Worm (Caenorhabditis elegans) whole organism, late embryonic: ENCODE results near the gene K08C7.6.

ENCODE experiments used
- C08G9.2 ChIP-seq: sonication (generic microtip); optimal IDR thresholded peaks from 2 replicates; lab custom pipeline; 2016; ENCODE audit warnings: mild to moderate bottlenecking, missing genetic modification characterization, moderate library complexity, missing compliant biosample characterization
- C38D4.7 ChIP-seq: fragments of 200-800 bp; sonication (Bioruptor generic); optimal IDR thresholded peaks from 2 replicates; lab custom pipeline; 2018; ENCODE audit warnings: mild to moderate bottlenecking, missing genetic modification characterization, moderate library complexity, missing compliant biosample characterization
- ahr-1 ChIP-seq: sonication (generic microtip); optimal IDR thresholded peaks from 2 replicates; lab custom pipeline; 2016; ENCODE audit warnings: missing genetic modification characterization, missing compliant biosample characterization
- ama-1 ChIP-seq: fragments of 150-350 bp; optimal IDR thresholded peaks from 2 replicates; lab custom pipeline; 2014
- ceh-14 ChIP-seq: sonication (generic microtip); optimal IDR thresholded peaks from 2 replicates; lab custom pipeline; 2016; ENCODE audit warnings: missing genotype, missing genetic modification characterization, missing compliant biosample characterization
- ceh-19 ChIP-seq: fragments of 200-800 bp; sonication (Bioruptor generic); optimal IDR thresholded peaks from 2 replicates; lab custom pipeline; 2018; ENCODE audit warnings: mild to moderate bottlenecking, missing genetic modification characterization, missing compliant biosample characterization
- ceh-2 ChIP-seq: sonication (generic microtip); optimal IDR thresholded peaks from 2 replicates; lab custom pipeline; 2016; ENCODE audit warnings: missing genotype, missing genetic modification characterization, missing compliant biosample characterization
- ceh-22 ChIP-seq: sonication (generic microtip); optimal IDR thresholded peaks from 2 replicates; lab custom pipeline; 2017; ENCODE audit warnings: missing biosample characterization, missing genetic modification characterization
- ceh-24 ChIP-seq: sonication (generic microtip); optimal IDR thresholded peaks from 2 replicates; lab custom pipeline; 2016; ENCODE audit warnings: mild to moderate bottlenecking, missing genetic modification characterization, missing compliant biosample characterization
- ceh-31 ChIP-seq: sonication (generic microtip); optimal IDR thresholded peaks from 2 replicates; lab custom pipeline; 2016; ENCODE audit warnings: missing genetic modification characterization, missing compliant biosample characterization
- ceh-34 ChIP-seq: sonication (generic microtip); optimal IDR thresholded peaks from 2 replicates; lab custom pipeline; 2016; ENCODE audit warnings: mild to moderate bottlenecking, missing genetic modification characterization, missing compliant biosample characterization
- ceh-48 ChIP-seq: sonication (generic microtip); optimal IDR thresholded peaks from 2 replicates; lab custom pipeline; 2016; ENCODE audit warnings: missing genetic modification characterization, inconsistent platforms, missing compliant biosample characterization
- ceh-9 ChIP-seq: sonication (generic microtip); optimal IDR thresholded peaks from 2 replicates; lab custom pipeline; 2016; ENCODE audit warnings: mild to moderate bottlenecking, missing genetic modification characterization, inconsistent platforms, missing compliant biosample characterization
- dve-1 ChIP-seq: sonication (generic microtip); optimal IDR thresholded peaks from 2 replicates; lab custom pipeline; 2017; ENCODE audit warnings: antibody characterized with exemption, mild to moderate bottlenecking, missing genetic modification characterization, missing compliant biosample characterization
- eyg-1 ChIP-seq: sonication (generic microtip); optimal IDR thresholded peaks from 2 replicates; lab custom pipeline; 2016; ENCODE audit warnings: missing genotype, missing genetic modification characterization, missing compliant biosample characterization
- fax-1 ChIP-seq: sonication (generic microtip); optimal IDR thresholded peaks from 2 replicates; lab custom pipeline; 2016; ENCODE audit warnings: missing genotype, missing genetic modification characterization, missing compliant biosample characterization
- hlh-13 ChIP-seq: fragments of 200-800 bp; sonication (Bioruptor generic); optimal IDR thresholded peaks from 2 replicates; lab custom pipeline; 2018; ENCODE audit warnings: mild to moderate bottlenecking, missing genetic modification characterization, missing compliant biosample characterization
- hlh-15 ChIP-seq: sonication (generic microtip); optimal IDR thresholded peaks from 2 replicates; lab custom pipeline; 2016; ENCODE audit warnings: missing genetic modification characterization, missing compliant biosample characterization
- hlh-30 ChIP-seq: sonication (generic microtip); optimal IDR thresholded peaks from 2 replicates; lab custom pipeline; 2017; ENCODE audit warnings: antibody characterized with exemption, missing genetic modification characterization, missing compliant biosample characterization; ENCODE audit not compliant: insufficient read depth
- hlh-8 ChIP-seq: sonication (generic microtip); optimal IDR thresholded peaks from 2 replicates; lab custom pipeline; 2016; ENCODE audit warnings: missing genotype, missing genetic modification characterization, missing compliant biosample characterization
- lin-11 ChIP-seq: fragments of 200-800 bp; sonication (Bioruptor generic); optimal IDR thresholded peaks from 2 replicates; lab custom pipeline; 2018; ENCODE audit warnings: mild to moderate bottlenecking, missing genetic modification characterization, missing compliant biosample characterization
- nfya-1 ChIP-seq: sonication (generic microtip); optimal IDR thresholded peaks from 2 replicates; lab custom pipeline; 2017; ENCODE audit warnings: missing genetic modification characterization, mild to moderate bottlenecking, missing compliant biosample characterization, antibody characterized with exemption, moderate library complexity
- nhr-11 ChIP-seq: fragments of 150-350 bp; optimal IDR thresholded peaks from 2 replicates; lab custom pipeline; 2014; ENCODE audit warnings: missing biosample characterization, missing genetic modification characterization
- nhr-232 ChIP-seq: sonication (generic microtip); optimal IDR thresholded peaks from 2 replicates; lab custom pipeline; 2016; ENCODE audit warnings: missing genetic modification characterization, missing compliant biosample characterization
- pag-3 ChIP-seq: sonication (generic microtip); optimal IDR thresholded peaks from 2 replicates; lab custom pipeline; 2016; ENCODE audit warnings: missing compliant biosample characterization, missing genetic modification characterization, borderline replicate concordance
- pat-9 ChIP-seq: fragments of 200-800 bp; sonication (Bioruptor generic); optimal IDR thresholded peaks from 2 replicates; lab custom pipeline; 2018; ENCODE audit warnings: mild to moderate bottlenecking, missing genetic modification characterization, moderate library complexity, missing compliant biosample characterization
- pax-1 ChIP-seq: fragments of 150-350 bp; optimal IDR thresholded peaks from 2 replicates; lab custom pipeline; 2014; ENCODE audit warnings: missing biosample characterization, missing genetic modification characterization
- pros-1 ChIP-seq: fragments of 150-350 bp; optimal IDR thresholded peaks from 2 replicates; lab custom pipeline; 2014; ENCODE audit warnings: missing biosample characterization, missing genetic modification reagents, missing genetic modification characterization
- ref-2 ChIP-seq: sonication (generic microtip); optimal IDR thresholded peaks from 2 replicates; lab custom pipeline; 2016; ENCODE audit warnings: missing genetic modification characterization, missing compliant biosample characterization
- sdc-2 ChIP-seq: sonication (generic microtip); optimal IDR thresholded peaks from 2 replicates; lab custom pipeline; 2016; ENCODE audit warnings: missing genotype, missing genetic modification characterization, missing compliant biosample characterization
- sox-4 ChIP-seq: sonication (generic microtip); optimal IDR thresholded peaks from 2 replicates; lab custom pipeline; 2017; ENCODE audit warnings: mild to moderate bottlenecking, missing genetic modification characterization, inconsistent platforms, missing compliant biosample characterization
- syd-9 ChIP-seq: sonication (generic microtip); optimal IDR thresholded peaks from 2 replicates; lab custom pipeline; 2016; ENCODE audit warnings: mild to moderate bottlenecking, missing genetic modification characterization, moderate library complexity, missing compliant biosample characterization
- tbx-2 ChIP-seq: sonication (generic microtip); optimal IDR thresholded peaks from 2 replicates; lab custom pipeline; 2016; ENCODE audit warnings: missing genetic modification characterization, missing compliant biosample characterization
- tbx-7 ChIP-seq: sonication (generic microtip); optimal IDR thresholded peaks from 2 replicates; lab custom pipeline; 2016; ENCODE audit warnings: missing genotype, missing genetic modification characterization, missing compliant biosample characterization
- unc-3 ChIP-seq, 2 experiments: fragments of 200-800 bp in 1 of 2; sonication (Bioruptor generic) in 1 of 2; sonication (generic microtip) in 1 of 2; conservative IDR thresholded peaks in 1 of 2; optimal IDR thresholded peaks in 1 of 2; 2 replicates each; pipeline versions ENCODE4 v1.3.6 to Lab custom; 2016 to 2022; ENCODE audit warnings: missing compliant biosample characterization in 2 of 2, missing genetic modification characterization in 2 of 2, missing genetic modification reagents in 1 of 2
- unc-42 ChIP-seq: sonication (generic microtip); optimal IDR thresholded peaks from 2 replicates; lab custom pipeline; 2016; ENCODE audit warnings: missing genotype, missing genetic modification characterization, missing compliant biosample characterization
- unc-55 ChIP-seq: sonication (generic microtip); optimal IDR thresholded peaks from 2 replicates; lab custom pipeline; 2017; ENCODE audit warnings: missing biosample characterization, missing genetic modification reagents, missing genetic modification characterization
- unc-86 ChIP-seq: sonication (generic microtip); optimal IDR thresholded peaks from 2 replicates; lab custom pipeline; 2016; ENCODE audit warnings: missing genetic modification characterization, missing compliant biosample characterization
- ztf-16 ChIP-seq: sonication (generic microtip); optimal IDR thresholded peaks from 2 replicates; lab custom pipeline; 2017; ENCODE audit warnings: missing genetic modification characterization, missing compliant biosample characterization

Gene K08C7.6

ce11 chrIV:10685758-10686157 is at the start of gene K08C7.6, which contains the start of gene R102.1:
Gene K08C7.6, minus strand, starts transcription at chrIV:10685858.
Gene R102.1, plus strand, starts transcription at chrIV:10686048.
- TF ChIP-seq pax-1 (tag; lab: Kevin White, UChicago) (no peak), ceh-34 (tag; lab: Kevin White, UChicago) (no peak), syd-9 (tag; lab: Kevin White, UChicago) (no peak), C38D4.7 (GFP tag; lab: Kevin White, UChicago) (no peak), ceh-48 (tag; lab: Kevin White, UChicago) (no peak), sox-4 (tag; lab: Kevin White, UChicago) (no peak), unc-55 (no peak), nhr-11 (no peak), unc-86 (no peak), pros-1 (no peak), ceh-22 (no peak), ceh-19 (GFP tag; lab: Kevin White, UChicago) (no peak), fax-1 (no peak), ref-2 (no peak), pag-3 (tag; lab: Kevin White, UChicago) (no peak), ceh-14 (tag; lab: Kevin White, UChicago) (no peak)

ce11 chrIV:10734527-10735436 is 49.1 kb upstream of the K08C7.6 start, which contains the start of the genes orc-5 and cyb-1:
Gene orc-5, minus strand, starts transcription at chrIV:10734588.
Gene cyb-1, plus strand, starts transcription at chrIV:10735216.
- TF ChIP-seq sox-4 (tag; lab: Kevin White, UChicago) (no peak), hlh-30 (tag; lab: Kevin White, UChicago) (peak; percentile 62), pax-1 (tag; lab: Kevin White, UChicago) (peak; percentile 58), ceh-19 (GFP tag; lab: Kevin White, UChicago) (no peak), dve-1 (tag; lab: Kevin White, UChicago) (peak; percentile 3), ceh-22 (no peak), ceh-2 (tag; lab: Kevin White, UChicago) (no peak), unc-3 (GFP tag; conservative IDR thresholded peaks at IDR 0.05; lab: Robert Waterston, UW) (no peak), unc-3 (tag; optimal IDR thresholded peaks at IDR 0.05; lab: Kevin White, UChicago) (no peak), C08G9.2 (tag; lab: Kevin White, UChicago) (no peak), ceh-48 (tag; lab: Kevin White, UChicago) (peak; percentile 66), unc-42 (tag; lab: Kevin White, UChicago) (peak; percentile 23), ama-1 (lab: Kevin White, UChicago) (no peak), hlh-15 (tag; lab: Kevin White, UChicago) (no peak), ceh-9 (no peak), nfya-1 (tag; lab: Kevin White, UChicago) (peak; percentile 44), ztf-16 (tag; lab: Kevin White, UChicago) (no peak), ceh-24 (tag; lab: Kevin White, UChicago) (no peak), nhr-232 (tag; lab: Kevin White, UChicago) (no peak), C38D4.7 (GFP tag; lab: Kevin White, UChicago) (no peak), tbx-2 (tag; lab: Kevin White, UChicago) (no peak)

ce11 chrIV:10727734-10728133 is 42.1 kb upstream of the K08C7.6 start, which contains the start of gene ZC168.2:
Gene ZC168.2, plus strand, starts transcription at chrIV:10728034.
- TF ChIP-seq ceh-48 (tag; lab: Kevin White, UChicago) = no peak
- TF ChIP-seq eyg-1 (tag; lab: Kevin White, UChicago) = no peak
- TF ChIP-seq hlh-8 = no peak
- no peak for TF ChIP-seq ama-1 (lab: Kevin White, UChicago)
- no peak for TF ChIP-seq C08G9.2 (tag; lab: Kevin White, UChicago)
- no peak for TF ChIP-seq ahr-1 (tag; lab: Kevin White, UChicago)
- no peak for TF ChIP-seq nhr-232 (tag; lab: Kevin White, UChicago)
- TF ChIP-seq sox-4 (tag; lab: Kevin White, UChicago) = no peak
- no peak for TF ChIP-seq ceh-22
- no peak for TF ChIP-seq ceh-19 (GFP tag; lab: Kevin White, UChicago)
- TF ChIP-seq lin-11 (tag; lab: Kevin White, UChicago) = no peak
- no peak for TF ChIP-seq tbx-7 (tag; lab: Kevin White, UChicago)
- TF ChIP-seq hlh-13 (GFP tag; lab: Kevin White, UChicago) = no peak
- TF ChIP-seq ceh-31 = no peak
- no peak for TF ChIP-seq sdc-2 (tag; lab: Kevin White, UChicago)
- TF ChIP-seq pat-9 (tag; lab: Kevin White, UChicago) = no peak
